Fruit fly (Drosophila melanogaster): Measurements from ENCODE around the gene Task7.

DNA sequence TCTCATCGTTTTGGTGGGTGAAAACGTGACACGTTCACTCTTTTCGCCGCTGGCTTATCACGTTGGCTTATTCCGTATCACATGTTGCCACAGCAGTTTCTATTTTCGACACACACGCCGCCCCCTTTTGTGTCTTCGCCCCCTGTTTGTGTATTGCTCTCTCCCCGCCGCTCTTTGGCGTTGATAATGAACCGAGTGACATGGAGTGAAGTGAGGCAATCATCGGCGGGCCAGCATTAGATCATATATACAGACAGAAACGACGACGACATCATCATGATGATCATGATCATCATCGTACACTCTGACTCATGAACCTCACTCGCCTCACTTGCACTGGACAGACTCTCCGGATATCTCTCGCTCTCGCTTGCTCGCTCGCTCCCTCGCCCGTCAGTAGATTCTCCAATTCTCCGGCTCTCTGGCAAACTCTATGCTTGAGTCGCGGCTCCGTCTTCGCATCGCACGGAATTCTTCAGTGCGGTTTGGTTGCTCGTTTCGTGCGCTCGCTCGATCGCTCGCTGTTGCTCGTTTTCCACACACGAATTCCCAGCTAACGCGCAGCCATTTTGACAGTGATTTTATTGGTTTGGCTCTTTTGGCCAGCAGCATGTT is 24.4 kb upstream of the Task7 start:
- TF ChIP-seq Dll (optimal IDR thresholded peaks at IDR 0.05) (peak; percentile 85), EcR (GFP tag; optimal IDR thresholded peaks at IDR 0.05) (no peak), psq (optimal IDR thresholded peaks at IDR 0.05) (no peak), CG8478 (optimal IDR thresholded peaks at IDR 0.05) (no peak)

Data from whole organism.